Worm (Caenorhabditis elegans) whole organism, L1 larva: ENCODE measurements around the gene F12E12.1.

Experiments used
- ama-1 ChIP-seq: fragments of 150-350 bp; optimal IDR thresholded peaks from 2 replicates; lab custom pipeline; 2014
- dpl-1 ChIP-seq, 3 experiments: fragments of 150-350 bp in 2 of 3; sonication (generic microtip) in 1 of 3; optimal IDR thresholded peaks; 2 replicates each; lab custom pipeline; 2014 to 2017; ENCODE audit warnings: missing biosample characterization in 3 of 3, missing genetic modification characterization in 3 of 3, missing genetic modification reagents in 3 of 3
- elt-3 ChIP-seq, 6 experiments: fragments of 150-350 bp in 1 of 6; sonication (generic microtip); optimal IDR thresholded peaks; 2 replicates each; lab custom pipeline; 2017 to 2018; ENCODE audit warnings: missing biosample characterization in 6 of 6, missing genetic modification characterization in 6 of 6, inconsistent platforms in 1 of 6
- irx-1 ChIP-seq: sonication (generic microtip); optimal IDR thresholded peaks from 2 replicates; lab custom pipeline; 2016; ENCODE audit warnings: missing genetic modification characterization, missing compliant biosample characterization
- lin-15B ChIP-seq: fragments of 150-350 bp; sonication (generic microtip); optimal IDR thresholded peaks from 3 replicates; lab custom pipeline; 2014; ENCODE audit warnings: missing biosample characterization, missing genetic modification characterization
- lsy-2 ChIP-seq, 2 experiments: fragments of 150-350 bp; optimal IDR thresholded peaks; 2 replicates each; lab custom pipeline; 2014; ENCODE audit warnings: missing biosample characterization in 2 of 2, missing genetic modification characterization in 2 of 2
- mdl-1 ChIP-seq, 2 experiments: fragments of 150-350 bp; optimal IDR thresholded peaks; 2 replicates each; lab custom pipeline; 2014 to 2017; ENCODE audit warnings: missing biosample characterization in 2 of 2, missing genetic modification characterization in 2 of 2, inconsistent platforms in 1 of 2
- nhr-11 ChIP-seq: fragments of 150-350 bp; optimal IDR thresholded peaks from 2 replicates; lab custom pipeline; 2014; ENCODE audit warnings: missing biosample characterization, missing genetic modification characterization
- nhr-12 ChIP-seq: sonication (generic microtip); optimal IDR thresholded peaks from 2 replicates; lab custom pipeline; 2017; ENCODE audit warnings: missing biosample characterization, missing genetic modification characterization
- ztf-4 ChIP-seq: fragments of 150-350 bp; optimal IDR thresholded peaks from 2 replicates; lab custom pipeline; 2014; ENCODE audit warnings: missing biosample characterization, missing genetic modification characterization

- TF ChIP-seq mdl-1 (tag; optimal IDR thresholded peaks at IDR 0.05; lab: Kevin White, UChicago) (no peak), dpl-1 (GFP tag; optimal IDR thresholded peaks at IDR 0.05; lab: Kevin White, UChicago) (no peak), lsy-2 (tag; optimal IDR thresholded peaks at IDR 0.05; lab: Kevin White, UChicago) (no peak), nhr-12 (no peak), ama-1 (lab: Kevin White, UChicago) (no peak), ztf-4 (tag; lab: Kevin White, UChicago) (no peak), nhr-11 (tag; lab: Kevin White, UChicago) (no peak), elt-3 (tag; optimal IDR thresholded peaks at IDR 0.05; lab: Kevin White, UChicago) (no peak), irx-1 (tag; lab: Kevin White, UChicago) (no peak), lin-15B (tag; lab: Kevin White, UChicago) (no peak)
Measured at ce11 chrII:3709255-3709654, 32.4 kb upstream of the F12E12.1 start, which contains the start of gene srx-110.
